Worm (Caenorhabditis elegans) whole organism, late embryonic: Measurements from ENCODE around the gene str-82.

Experiments used
- C08G9.2 ChIP-seq: sonication (generic microtip); optimal IDR thresholded peaks from 2 replicates; lab custom pipeline; 2016; ENCODE audit warnings: mild to moderate bottlenecking, missing genetic modification characterization, moderate library complexity, missing compliant biosample characterization
- F13H6.1 ChIP-seq: sonication (generic microtip); optimal IDR thresholded peaks from 2 replicates; lab custom pipeline; 2016; ENCODE audit warnings: missing genetic modification characterization, missing compliant biosample characterization
- K09A11.1 ChIP-seq: sonication (generic microtip); optimal IDR thresholded peaks from 2 replicates; lab custom pipeline; 2017; ENCODE audit warnings: antibody characterized with exemption, mild to moderate bottlenecking, missing genetic modification characterization, missing compliant biosample characterization; ENCODE audit not compliant: insufficient read depth
- ceh-14 ChIP-seq: sonication (generic microtip); optimal IDR thresholded peaks from 2 replicates; lab custom pipeline; 2016; ENCODE audit warnings: missing genotype, missing genetic modification characterization, missing compliant biosample characterization
- ceh-18 ChIP-seq: sonication (generic microtip); optimal IDR thresholded peaks from 2 replicates; lab custom pipeline; 2016; ENCODE audit warnings: missing genetic modification characterization, missing compliant biosample characterization
- ceh-19 ChIP-seq: fragments of 200-800 bp; sonication (Bioruptor generic); optimal IDR thresholded peaks from 2 replicates; lab custom pipeline; 2018; ENCODE audit warnings: mild to moderate bottlenecking, missing genetic modification characterization, missing compliant biosample characterization
- ceh-31 ChIP-seq: sonication (generic microtip); optimal IDR thresholded peaks from 2 replicates; lab custom pipeline; 2016; ENCODE audit warnings: missing genetic modification characterization, missing compliant biosample characterization
- ceh-6 ChIP-seq: fragments of 200-800 bp; sonication (Bioruptor generic); optimal IDR thresholded peaks from 2 replicates; lab custom pipeline; 2018; ENCODE audit warnings: mild to moderate bottlenecking, missing genetic modification characterization, missing compliant biosample characterization
- dmd-4 ChIP-seq: sonication (generic microtip); optimal IDR thresholded peaks from 2 replicates; lab custom pipeline; 2016; ENCODE audit warnings: borderline replicate concordance, missing genetic modification characterization, missing compliant biosample characterization
- dve-1 ChIP-seq: sonication (generic microtip); optimal IDR thresholded peaks from 2 replicates; lab custom pipeline; 2017; ENCODE audit warnings: antibody characterized with exemption, mild to moderate bottlenecking, missing genetic modification characterization, missing compliant biosample characterization
- elt-2 ChIP-seq: sonication (generic microtip); optimal IDR thresholded peaks from 2 replicates; lab custom pipeline; 2016; ENCODE audit warnings: missing genetic modification reagents, missing genetic modification characterization, missing compliant biosample characterization
- fax-1 ChIP-seq: sonication (generic microtip); optimal IDR thresholded peaks from 2 replicates; lab custom pipeline; 2016; ENCODE audit warnings: missing genotype, missing genetic modification characterization, missing compliant biosample characterization
- fkh-10 ChIP-seq: fragments of 150-350 bp; optimal IDR thresholded peaks from 2 replicates; lab custom pipeline; 2014; ENCODE audit warnings: missing biosample characterization, missing genetic modification reagents, missing genetic modification characterization
- hlh-15 ChIP-seq: sonication (generic microtip); optimal IDR thresholded peaks from 2 replicates; lab custom pipeline; 2016; ENCODE audit warnings: missing genetic modification characterization, missing compliant biosample characterization
- hlh-30 ChIP-seq: sonication (generic microtip); optimal IDR thresholded peaks from 2 replicates; lab custom pipeline; 2017; ENCODE audit warnings: antibody characterized with exemption, missing genetic modification characterization, missing compliant biosample characterization; ENCODE audit not compliant: insufficient read depth
- hlh-6 ChIP-seq: sonication (generic microtip); optimal IDR thresholded peaks from 2 replicates; lab custom pipeline; 2016; ENCODE audit warnings: missing genotype, missing genetic modification characterization, missing compliant biosample characterization
- lim-6 ChIP-seq: sonication (generic microtip); optimal IDR thresholded peaks from 2 replicates; lab custom pipeline; 2016; ENCODE audit warnings: missing genetic modification characterization, missing compliant biosample characterization
- madf-2 ChIP-seq: sonication (generic microtip); optimal IDR thresholded peaks from 2 replicates; lab custom pipeline; 2017; ENCODE audit warnings: missing genetic modification characterization, missing compliant biosample characterization
- nfya-1 ChIP-seq: sonication (generic microtip); optimal IDR thresholded peaks from 2 replicates; lab custom pipeline; 2017; ENCODE audit warnings: missing genetic modification characterization, mild to moderate bottlenecking, missing compliant biosample characterization, antibody characterized with exemption, moderate library complexity
- nhr-11 ChIP-seq: fragments of 150-350 bp; optimal IDR thresholded peaks from 2 replicates; lab custom pipeline; 2014; ENCODE audit warnings: missing biosample characterization, missing genetic modification characterization
- nhr-232 ChIP-seq: sonication (generic microtip); optimal IDR thresholded peaks from 2 replicates; lab custom pipeline; 2016; ENCODE audit warnings: missing genetic modification characterization, missing compliant biosample characterization
- odd-2 ChIP-seq: sonication (generic microtip); optimal IDR thresholded peaks from 2 replicates; lab custom pipeline; 2017; ENCODE audit warnings: antibody characterized with exemption, mild to moderate bottlenecking, missing genetic modification characterization, missing compliant biosample characterization
- pat-9 ChIP-seq: fragments of 200-800 bp; sonication (Bioruptor generic); optimal IDR thresholded peaks from 2 replicates; lab custom pipeline; 2018; ENCODE audit warnings: mild to moderate bottlenecking, missing genetic modification characterization, moderate library complexity, missing compliant biosample characterization
- pax-1 ChIP-seq: fragments of 150-350 bp; optimal IDR thresholded peaks from 2 replicates; lab custom pipeline; 2014; ENCODE audit warnings: missing biosample characterization, missing genetic modification characterization
- pros-1 ChIP-seq: fragments of 150-350 bp; optimal IDR thresholded peaks from 2 replicates; lab custom pipeline; 2014; ENCODE audit warnings: missing biosample characterization, missing genetic modification reagents, missing genetic modification characterization
- ref-2 ChIP-seq: sonication (generic microtip); optimal IDR thresholded peaks from 2 replicates; lab custom pipeline; 2016; ENCODE audit warnings: missing genetic modification characterization, missing compliant biosample characterization
- rnt-1 ChIP-seq: sonication (generic microtip); optimal IDR thresholded peaks from 2 replicates; lab custom pipeline; 2016; ENCODE audit warnings: missing genetic modification characterization, missing compliant biosample characterization
- tbx-2 ChIP-seq: sonication (generic microtip); optimal IDR thresholded peaks from 2 replicates; lab custom pipeline; 2016; ENCODE audit warnings: missing genetic modification characterization, missing compliant biosample characterization
- ttx-3 ChIP-seq: sonication (generic microtip); optimal IDR thresholded peaks from 2 replicates; lab custom pipeline; 2016; ENCODE audit warnings: missing genetic modification reagents, missing genetic modification characterization, missing compliant biosample characterization
- unc-42 ChIP-seq: sonication (generic microtip); optimal IDR thresholded peaks from 2 replicates; lab custom pipeline; 2016; ENCODE audit warnings: missing genotype, missing genetic modification characterization, missing compliant biosample characterization
- zip-5 ChIP-seq: sonication (generic microtip); optimal IDR thresholded peaks from 2 replicates; lab custom pipeline; 2016; ENCODE audit warnings: missing genetic modification characterization, missing compliant biosample characterization
- ztf-16 ChIP-seq: sonication (generic microtip); optimal IDR thresholded peaks from 2 replicates; lab custom pipeline; 2017; ENCODE audit warnings: missing genetic modification characterization, missing compliant biosample characterization

str-82 gene

DNA sequence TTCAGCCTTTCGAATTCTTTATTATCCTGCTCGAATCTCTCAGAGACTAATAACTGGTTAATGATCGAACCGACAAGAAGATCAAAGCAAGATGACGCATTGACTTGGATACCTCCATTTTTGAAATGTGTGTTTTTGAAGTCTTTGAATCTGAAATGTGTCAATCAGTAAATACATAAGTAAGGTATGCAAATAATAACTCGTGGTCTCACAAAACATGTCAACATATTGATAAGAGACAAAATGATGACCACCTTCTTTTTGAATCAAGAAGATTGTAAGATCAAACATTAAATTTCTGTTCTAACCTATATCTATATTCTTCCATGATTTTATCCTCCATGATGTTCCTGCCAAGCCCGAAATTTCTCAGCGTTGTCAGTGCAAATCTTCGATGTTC is 4.8 kb upstream of the str-82 start:
- no peak for TF ChIP-seq ceh-6 (GFP tag; lab: Kevin White, UChicago)
- TF ChIP-seq ceh-18 (tag; lab: Kevin White, UChicago) = no peak
- no peak for TF ChIP-seq rnt-1 (tag; lab: Kevin White, UChicago)
- TF ChIP-seq pax-1 = no peak
- no peak for TF ChIP-seq fax-1 (tag; lab: Kevin White, UChicago)
- no peak for TF ChIP-seq zip-5 (tag; lab: Kevin White, UChicago)
- TF ChIP-seq dve-1 = no peak
- TF ChIP-seq pat-9 = no peak
- TF ChIP-seq ceh-31 (tag; lab: Kevin White, UChicago) = no peak
- TF ChIP-seq tbx-2 = no peak
- TF ChIP-seq ztf-16 (tag; lab: Kevin White, UChicago) = no peak
- TF ChIP-seq ceh-19 (GFP tag; lab: Kevin White, UChicago) = no peak

DNA sequence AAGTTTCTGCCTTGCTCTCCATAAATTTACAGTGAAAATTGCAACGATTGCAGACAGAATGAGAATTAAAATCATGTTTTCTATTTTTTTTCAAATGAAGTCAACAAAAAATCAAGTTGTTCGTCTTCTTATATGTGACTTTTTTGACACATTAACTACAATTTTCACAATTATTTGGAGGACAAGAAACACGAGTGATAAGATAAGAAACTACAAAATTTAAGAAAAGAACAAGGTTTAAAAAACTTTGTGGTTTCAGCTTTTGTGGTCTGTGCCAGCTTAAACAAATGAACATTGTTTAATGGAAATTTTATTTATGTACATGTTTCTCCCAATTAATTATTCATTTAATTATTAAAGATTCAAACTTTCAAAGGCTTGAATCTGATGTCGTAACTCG is 4.1 kb upstream of the str-82 start, which contains the start of gene cyp-34A9:
Gene cyp-34A9 (minus strand): TSS at position 131 of the 400 bp plus-strand sequence.
- TF ChIP-seq elt-2 (tag; lab: Kevin White, UChicago) = peak; percentile 2
- TF ChIP-seq zip-5 (tag; lab: Kevin White, UChicago) = no peak
- no peak for TF ChIP-seq hlh-15 (tag; lab: Kevin White, UChicago)

DNA sequence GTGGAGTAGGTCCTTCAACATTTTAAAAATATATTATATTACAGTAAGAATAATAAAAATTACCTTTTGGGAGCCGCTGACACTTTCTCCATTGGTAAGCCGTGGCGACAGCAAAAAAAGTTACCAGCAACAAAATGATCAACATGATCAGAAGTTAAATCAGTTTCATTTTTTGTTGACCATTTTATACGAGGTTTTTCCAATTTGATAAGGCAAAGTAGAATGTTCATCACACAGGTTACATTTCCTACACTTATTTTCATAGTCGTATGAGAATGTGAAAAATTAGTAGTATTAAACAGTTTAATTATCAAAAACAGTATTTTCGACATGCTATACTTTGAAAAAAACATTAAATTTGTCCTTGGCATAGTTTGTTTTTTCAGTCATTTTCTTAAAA is 1.6 kb upstream of the str-82 start, which contains the start of gene cyp-34A10:
Gene cyp-34A10 (minus strand): TSS at position 146 of the 400 bp plus-strand sequence.
- TF ChIP-seq F13H6.1 (tag; lab: Kevin White, UChicago) (no peak), madf-2 (no peak), hlh-30 (tag; lab: Kevin White, UChicago) (no peak), dve-1 (no peak), ttx-3 (tag; lab: Kevin White, UChicago) (no peak), hlh-15 (tag; lab: Kevin White, UChicago) (no peak), lim-6 (no peak), K09A11.1 (tag; lab: Kevin White, UChicago) (no peak), pros-1 (tag; lab: Kevin White, UChicago) (no peak), ztf-16 (tag; lab: Kevin White, UChicago) (no peak), nhr-232 (tag; lab: Kevin White, UChicago) (no peak), nfya-1 (tag; lab: Kevin White, UChicago) (no peak), dmd-4 (tag; lab: Kevin White, UChicago) (no peak), odd-2 (tag; lab: Kevin White, UChicago) (no peak), pat-9 (no peak), pax-1 (no peak), ceh-14 (tag; lab: Kevin White, UChicago) (no peak), fkh-10 (GFP tag; lab: Kevin White, UChicago) (no peak), C08G9.2 (tag; lab: Kevin White, UChicago) (no peak), hlh-6 (tag; lab: Kevin White, UChicago) (no peak)

DNA sequence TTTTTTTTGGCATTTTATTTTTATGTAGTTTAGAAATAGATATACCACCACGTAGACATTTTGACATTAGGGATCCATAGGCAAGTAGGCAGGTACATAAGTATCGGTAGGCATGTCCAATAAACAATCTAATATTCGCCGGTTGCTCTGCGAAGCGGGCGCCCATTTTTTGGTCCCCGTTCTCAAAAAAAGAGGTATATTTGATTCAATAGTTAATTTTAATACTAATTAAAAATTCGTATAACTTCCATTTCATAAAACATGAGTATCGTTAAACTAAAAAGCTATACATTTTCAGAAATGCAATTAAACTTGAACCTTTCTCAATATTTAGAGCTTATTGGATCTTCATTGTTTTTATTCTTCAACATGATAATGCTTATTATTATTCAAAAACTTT is 2.5 kb downstream of the str-82 start, which contains the start of gene str-83:
Gene str-83 (plus strand): TSS at position 301 of the 400 bp plus-strand sequence.
- TF ChIP-seq unc-42 (tag; lab: Kevin White, UChicago) = no peak

DNA sequence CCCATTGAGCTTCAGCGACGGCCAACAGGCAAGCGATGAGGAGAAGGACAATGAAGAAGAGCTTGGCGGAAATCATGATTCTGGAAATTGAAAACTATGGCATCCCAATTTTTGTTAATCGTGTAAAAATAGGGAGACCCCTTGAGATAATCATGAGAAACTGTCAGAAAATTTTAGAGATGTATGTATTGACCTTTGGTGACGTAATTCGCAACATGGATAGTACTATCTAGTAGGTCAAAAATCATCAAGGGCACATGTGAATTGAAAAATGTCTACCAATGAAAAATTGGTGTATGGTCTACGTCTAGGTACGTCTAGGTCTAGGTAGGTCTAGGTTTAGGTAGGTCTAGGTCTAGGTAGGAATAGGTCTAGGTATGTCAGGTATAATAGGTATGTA is 4.6 kb downstream of the str-82 start, which contains the start of gene nlp-34:
Gene nlp-34 (minus strand): TSS at position 82 of the 400 bp plus-strand sequence.
- no peak for TF ChIP-seq ceh-19 (GFP tag; lab: Kevin White, UChicago)

DNA sequence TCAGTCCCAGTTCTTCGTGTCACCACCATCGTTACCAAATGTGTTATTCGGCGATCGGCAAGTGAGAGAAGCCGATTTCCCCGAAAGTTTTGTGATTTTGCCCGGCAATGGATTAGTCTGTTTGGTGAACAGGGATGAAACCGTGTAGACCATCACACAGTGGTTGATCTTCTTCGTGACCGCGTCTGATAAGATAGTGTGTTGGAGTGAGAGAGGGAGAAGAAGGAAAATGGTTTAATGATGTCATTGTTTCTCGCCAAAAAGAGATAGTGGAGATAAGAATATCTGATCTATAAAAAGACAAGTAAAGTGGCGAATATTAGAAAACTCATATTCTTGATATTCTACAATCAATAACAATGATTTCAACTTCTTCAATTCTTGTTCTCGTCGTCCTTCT is 5.4 kb downstream of the str-82 start, which contains the start of gene nlp-31:
Gene nlp-31 (plus strand): TSS at position 237 of the 400 bp plus-strand sequence.
- no peak for TF ChIP-seq nhr-11
- peak; percentile 3 for TF ChIP-seq ref-2 (tag; lab: Kevin White, UChicago)
- TF ChIP-seq elt-2 (tag; lab: Kevin White, UChicago) = peak; percentile 61
- TF ChIP-seq, all 69 proteins: peak for 2
